Comparison of ENCODE assay signal across 1 fruit fly cellular context in the genomic region with DNA sequence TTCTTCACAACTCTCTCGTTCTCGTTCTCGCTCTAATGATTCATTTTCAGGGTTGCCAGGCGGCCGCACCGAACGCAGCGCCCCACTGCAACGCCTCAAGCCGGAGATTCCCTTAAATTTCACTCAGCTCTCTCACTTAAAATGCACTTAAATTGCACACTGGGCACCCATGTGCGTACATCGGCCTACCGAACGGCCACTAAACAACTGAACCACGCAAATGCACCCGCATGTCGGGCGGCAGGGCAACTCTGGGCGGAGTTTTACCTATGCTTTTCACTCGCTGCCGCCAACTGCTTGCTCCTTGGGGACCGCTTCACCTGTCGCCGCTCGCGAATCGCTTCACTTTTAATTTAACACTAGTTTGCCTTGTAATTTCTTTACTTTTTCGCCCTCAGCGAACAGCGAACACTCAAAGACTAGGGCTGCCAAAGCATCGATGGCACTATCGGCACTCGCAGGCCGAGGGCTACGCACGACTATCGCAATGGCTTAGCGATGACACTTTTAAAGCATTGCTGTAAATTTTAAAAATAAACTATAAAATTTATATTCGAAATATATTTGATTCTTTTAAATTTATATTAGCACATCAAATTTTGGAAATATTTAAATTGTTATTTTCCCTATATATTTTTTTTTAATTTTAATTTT.
A peak's percentile ranks its signal among the peaks of the same experiment; 100 is the strongest.
TF ChIP-seq lines count a peak whose summit lies in the region.

Gene Rap1 (minus strand): TSS at position 446 of the 654 bp plus-strand sequence.

TF ChIP-seq in whole organism, embryonic, 481 proteins besides CTCF, POLR2A, EP300 and RAD21 (continued from another document and continues in another):
- TF ChIP-seq CG7372 (GFP tag; IDR thresholded peaks at IDR 0.05; lab: Robert Waterston, UW) (peak; percentile 44; the same call in 1 of the 2 replicates), cwo (GFP tag; optimal IDR thresholded peaks at IDR 0.05; lab: Kevin White, UChicago) (peak; percentile 6), CG13296 (GFP tag; optimal IDR thresholded peaks at IDR 0.05; lab: Kevin White, UChicago) (peak; percentile 60), ken (GFP tag; IDR thresholded peaks at IDR 0.05; lab: Robert Waterston, UW) (peak; percentile 46; the same call in 2 of the 3 replicates), CG11504 (tag; optimal IDR thresholded peaks at IDR 0.05; lab: Kevin White, UChicago) (peak; percentile 65), CG11085 (GFP tag; IDR thresholded peaks at IDR 0.05; lab: Robert Waterston, UW) (peak; percentile 68), ash1 (GFP tag; optimal IDR thresholded peaks at IDR 0.05; lab: Kevin White, UChicago) (no peak), Sry-δ (GFP tag; optimal IDR thresholded peaks at IDR 0.05; lab: Kevin White, UChicago) (peak; percentile 88), dysf (GFP tag; IDR thresholded peaks at IDR 0.05; lab: Robert Waterston, UW) (peak; percentile 77), sens-2 (GFP tag; IDR thresholded peaks at IDR 0.05; lab: Robert Waterston, UW) (no peak; the same call in 1 of the 2 replicates), nerfin-2 (GFP tag; IDR thresholded peaks at IDR 0.05; lab: Robert Waterston, UW; ENCODE audit: partially characterized antibody) (peak; percentile 81), Rx (GFP tag; IDR thresholded peaks at IDR 0.05; lab: Robert Waterston, UW) (peak; percentile 46), Nf-YA (GFP tag; IDR thresholded peaks at IDR 0.05; lab: Robert Waterston, UW) (peak; percentile 21; the same call in 1 of the 2 replicates), tin (GFP tag; optimal IDR thresholded peaks at IDR 0.05; lab: Kevin White, UChicago) (peak; percentile 71), Asciz (GFP tag; optimal IDR thresholded peaks at IDR 0.05; lab: Kevin White, UChicago) (no peak), klu (GFP tag; IDR thresholded peaks at IDR 0.05; lab: Robert Waterston, UW) (peak; percentile 80), CG9437 (GFP tag; optimal IDR thresholded peaks at IDR 0.05; lab: Kevin White, UChicago) (peak; percentile 8), kay (GFP tag; optimal IDR thresholded peaks at IDR 0.05; lab: Kevin White, UChicago) (peak; percentile 95), gsb-n (tag; optimal IDR thresholded peaks at IDR 0.05; lab: Kevin White, UChicago) (no peak), CG13775 (GFP tag; optimal IDR thresholded peaks at IDR 0.05; lab: Kevin White, UChicago) (peak; percentile 63), CG14667 (GFP tag; IDR thresholded peaks at IDR 0.05; lab: Robert Waterston, UW) (peak; percentile 74), CG3065 (GFP tag; optimal IDR thresholded peaks at IDR 0.05; lab: Kevin White, UChicago) (no peak), CG10543 (GFP tag; optimal IDR thresholded peaks at IDR 0.05; lab: Kevin White, UChicago) (peak; percentile 32), nau (GFP tag; optimal IDR thresholded peaks at IDR 0.05; lab: Kevin White, UChicago) (no peak), HLH4C (GFP tag; IDR thresholded peaks at IDR 0.05; lab: Robert Waterston, UW; ENCODE audit: partially characterized antibody) (peak; percentile 90), shn (GFP tag; optimal IDR thresholded peaks at IDR 0.05; lab: Kevin White, UChicago) (peak; percentile 43), schlank (tag; optimal IDR thresholded peaks at IDR 0.05; lab: Kevin White, UChicago) (no peak), eyg (GFP tag; optimal IDR thresholded peaks at IDR 0.05; lab: Kevin White, UChicago) (peak; percentile 34), CG14050 (GFP tag; IDR thresholded peaks at IDR 0.05; lab: Robert Waterston, UW) (peak; percentile 28; the same call in 2 of the 3 replicates), esg (GFP tag; conservative IDR thresholded peaks at IDR 0.05; lab: Robert Waterston, UW) (peak; percentile 26; the same call in 1 of the 2 replicates), CG2129 (GFP tag; IDR thresholded peaks at IDR 0.05; lab: Robert Waterston, UW; ENCODE audit: partially characterized antibody) (peak; percentile 86), H2.0 (GFP tag; IDR thresholded peaks at IDR 0.05; lab: Robert Waterston, UW) (peak; percentile 75), HHEX (GFP tag; optimal IDR thresholded peaks at IDR 0.05; lab: Kevin White, UChicago) (peak; percentile 60), odd (GFP tag; optimal IDR thresholded peaks at IDR 0.05; lab: Kevin White, UChicago) (no peak), sim (GFP tag; IDR thresholded peaks at IDR 0.05; lab: Robert Waterston, UW) (no peak), CG4360 (GFP tag; IDR thresholded peaks at IDR 0.05; lab: Robert Waterston, UW) (no peak), CG10274 (GFP tag; optimal IDR thresholded peaks at IDR 0.05; lab: Kevin White, UChicago) (no peak), CG12659 (GFP tag; optimal IDR thresholded peaks at IDR 0.05; lab: Kevin White, UChicago) (peak; percentile 64), peb (GFP tag; IDR thresholded peaks at IDR 0.05; lab: Robert Waterston, UW) (0 out of 2 replicates have a peak, but pooled peaks have one; percentile 23), slbo (GFP tag; IDR thresholded peaks at IDR 0.05; lab: Robert Waterston, UW) (peak; percentile 93), CG18599 (GFP tag; optimal IDR thresholded peaks at IDR 0.05; lab: Kevin White, UChicago) (peak; percentile 71), ci (GFP tag; IDR thresholded peaks at IDR 0.05; lab: Robert Waterston, UW) (peak; percentile 59), CG12155 (GFP tag; optimal IDR thresholded peaks at IDR 0.05; lab: Kevin White, UChicago) (peak; percentile 52), CG10654 (GFP tag; optimal IDR thresholded peaks at IDR 0.05; lab: Kevin White, UChicago) (peak; percentile 46), bigmax (GFP tag; optimal IDR thresholded peaks at IDR 0.05; lab: Kevin White, UChicago) (no peak), disco-r (GFP tag; optimal IDR thresholded peaks at IDR 0.05; lab: Kevin White, UChicago) (no peak), CG13123 (GFP tag; optimal IDR thresholded peaks at IDR 0.05; lab: Kevin White, UChicago) (no peak), CG8281 (tag; optimal IDR thresholded peaks at IDR 0.05; lab: Kevin White, UChicago) (no peak), trh (GFP tag; optimal IDR thresholded peaks at IDR 0.05; lab: Kevin White, UChicago) (peak; percentile 22), ap (GFP tag; IDR thresholded peaks at IDR 0.05; lab: Robert Waterston, UW) (peak; percentile 22; the same call in 1 of the 2 replicates), bsh (GFP tag; optimal IDR thresholded peaks at IDR 0.05; lab: Kevin White, UChicago) (no peak), CG16779 (GFP tag; IDR thresholded peaks at IDR 0.05; lab: Robert Waterston, UW) (no peak), emc (GFP tag; optimal IDR thresholded peaks at IDR 0.05; lab: Kevin White, UChicago) (peak; percentile 18), sd (tag; optimal IDR thresholded peaks at IDR 0.05; lab: Kevin White, UChicago) (no peak), CG30431 (GFP tag; optimal IDR thresholded peaks at IDR 0.05; lab: Kevin White, UChicago) (no peak), Fer1 (GFP tag; optimal IDR thresholded peaks at IDR 0.05; lab: Kevin White, UChicago) (peak; percentile 42), Meics (GFP tag; optimal IDR thresholded peaks at IDR 0.05; lab: Kevin White, UChicago) (peak; percentile 75), CG1832 (GFP tag; optimal IDR thresholded peaks at IDR 0.05; lab: Kevin White, UChicago) (peak; percentile 71), Dfd (GFP tag; optimal IDR thresholded peaks at IDR 0.05; lab: Kevin White, UChicago) (no peak), Mes4 (GFP tag; optimal IDR thresholded peaks at IDR 0.05; lab: Kevin White, UChicago) (peak; percentile 0), mirr (GFP tag; optimal IDR thresholded peaks at IDR 0.05; lab: Kevin White, UChicago) (peak; percentile 53), CG3838 (GFP tag; optimal IDR thresholded peaks at IDR 0.05; lab: Kevin White, UChicago) (no peak), CG16863 (GFP tag; optimal IDR thresholded peaks at IDR 0.05; lab: Kevin White, UChicago) (peak; percentile 25), CG7987 (GFP tag; optimal IDR thresholded peaks at IDR 0.05; lab: Kevin White, UChicago) (no peak), CG12236 (GFP tag; optimal IDR thresholded peaks at IDR 0.05; lab: Kevin White, UChicago) (peak; percentile 51), GATAe (GFP tag; conservative IDR thresholded peaks at IDR 0.05; lab: Robert Waterston, UW) (no peak), Xrp1 (GFP tag; IDR thresholded peaks at IDR 0.05; lab: Robert Waterston, UW) (peak; percentile 69), yki (optimal IDR thresholded peaks at IDR 0.05; lab: Kevin White, UChicago) (no peak), HLH3B (GFP tag; IDR thresholded peaks at IDR 0.05; lab: Robert Waterston, UW) (peak; percentile 80), salm (tag; optimal IDR thresholded peaks at IDR 0.05; lab: Kevin White, UChicago) (no peak), CG17829 (tag; optimal IDR thresholded peaks at IDR 0.05; lab: Kevin White, UChicago) (peak; percentile 77), CG6175 (GFP tag; IDR thresholded peaks at IDR 0.05; lab: Robert Waterston, UW) (peak; percentile 42; the same call in 1 of the 3 replicates), Nf-YC (tag; optimal IDR thresholded peaks at IDR 0.05; lab: Kevin White, UChicago) (peak; percentile 68), Bgb (GFP tag; IDR thresholded peaks at IDR 0.05; lab: Robert Waterston, UW; ENCODE audit: partially characterized antibody) (peak; percentile 94), ATbp (GFP tag; optimal IDR thresholded peaks at IDR 0.05; lab: Kevin White, UChicago) (no peak), CG10959 (GFP tag; IDR thresholded peaks at IDR 0.05; lab: Robert Waterston, UW) (peak; percentile 58), CG8944 (GFP tag; optimal IDR thresholded peaks at IDR 0.05; lab: Kevin White, UChicago) (peak; percentile 53), Optix (GFP tag; IDR thresholded peaks at IDR 0.05; lab: Robert Waterston, UW) (0 out of 3 replicates have a peak, but pooled peaks have one; percentile 35), CG6654 (GFP tag; optimal IDR thresholded peaks at IDR 0.05; lab: Kevin White, UChicago) (peak; percentile 14), Bdp1 (GFP tag; optimal IDR thresholded peaks at IDR 0.05; lab: Kevin White, UChicago) (peak; percentile 19), MTF-1 (GFP tag; optimal IDR thresholded peaks at IDR 0.05; lab: Kevin White, UChicago; ENCODE audit: borderline replicate concordance) (no peak), CG1529 (GFP tag; optimal IDR thresholded peaks at IDR 0.05; lab: Kevin White, UChicago) (no peak), slou (GFP tag; optimal IDR thresholded peaks at IDR 0.05; lab: Kevin White, UChicago) (peak; percentile 50), nom (GFP tag; optimal IDR thresholded peaks at IDR 0.05; lab: Kevin White, UChicago) (no peak), Ets65A (GFP tag; lab: Kevin White, UChicago) (peak; percentile 97), Ptx1 (GFP tag; IDR thresholded peaks at IDR 0.05; lab: Robert Waterston, UW) (peak; percentile 81), unpg (GFP tag; optimal IDR thresholded peaks at IDR 0.05; lab: Kevin White, UChicago) (no peak), tup (GFP tag; optimal IDR thresholded peaks at IDR 0.05; lab: Kevin White, UChicago) (no peak), dpn (GFP tag; optimal IDR thresholded peaks at IDR 0.05; lab: Kevin White, UChicago) (peak; percentile 45 to 70), TFAM (GFP tag; optimal IDR thresholded peaks at IDR 0.05; lab: Kevin White, UChicago) (no peak), bab2 (GFP tag; optimal IDR thresholded peaks at IDR 0.05; lab: Kevin White, UChicago) (peak; percentile 42), phol (tag; optimal IDR thresholded peaks at IDR 0.05; lab: Kevin White, UChicago) (peak; percentile 68), CG32532 (GFP tag; IDR thresholded peaks at IDR 0.05; lab: Robert Waterston, UW) (peak; percentile 89), CG2712 (tag; optimal IDR thresholded peaks at IDR 0.05; lab: Kevin White, UChicago) (peak; percentile 79), CG13287 (GFP tag; IDR thresholded peaks at IDR 0.05; lab: Robert Waterston, UW; ENCODE audit: partially characterized antibody) (peak; percentile 87), CG10209 (GFP tag; optimal IDR thresholded peaks at IDR 0.05; lab: Kevin White, UChicago) (peak; percentile 43), ac (GFP tag; optimal IDR thresholded peaks at IDR 0.05; lab: Kevin White, UChicago) (no peak), Pdp1 (GFP tag; optimal IDR thresholded peaks at IDR 0.05; lab: Kevin White, UChicago) (peak; percentile 52 to 64), CG14860 (GFP tag; IDR thresholded peaks at IDR 0.05; lab: Robert Waterston, UW; ENCODE audit: partially characterized antibody) (peak; percentile 87), CG7745 (tag; optimal IDR thresholded peaks at IDR 0.05; lab: Kevin White, UChicago) (no peak), CG6765 (GFP tag; optimal IDR thresholded peaks at IDR 0.05; lab: Kevin White, UChicago) (no peak), CG7271 (tag; optimal IDR thresholded peaks at IDR 0.05; lab: Kevin White, UChicago) (peak; percentile 67), CG4707 (GFP tag; optimal IDR thresholded peaks at IDR 0.05; lab: Kevin White, UChicago) (no peak), Hr78 (GFP tag; optimal IDR thresholded peaks at IDR 0.05; lab: Kevin White, UChicago) (no peak), Spps (tag; optimal IDR thresholded peaks at IDR 0.05; lab: Kevin White, UChicago) (no peak), Fer2 (tag; optimal IDR thresholded peaks at IDR 0.05; lab: Kevin White, UChicago) (peak; percentile 44), inv (GFP tag; IDR thresholded peaks at IDR 0.05; lab: Robert Waterston, UW; ENCODE audit: partially characterized antibody) (peak; percentile 96), PHDP (tag; optimal IDR thresholded peaks at IDR 0.05; lab: Kevin White, UChicago) (no peak), CG9215 (GFP tag; IDR thresholded peaks at IDR 0.05; lab: Robert Waterston, UW) (peak; percentile 82), dm (GFP tag; optimal IDR thresholded peaks at IDR 0.05; lab: Kevin White, UChicago) (peak; percentile 47), CG2202 (tag; optimal IDR thresholded peaks at IDR 0.05; lab: Kevin White, UChicago) (no peak), Eip74EF (GFP tag; optimal IDR thresholded peaks at IDR 0.05; lab: Kevin White, UChicago) (no peak), dmrt99B (tag; optimal IDR thresholded peaks at IDR 0.05; lab: Kevin White, UChicago) (peak; percentile 51), gt (GFP tag; IDR thresholded peaks at IDR 0.05; lab: Robert Waterston, UW) (peak; percentile 36; the same call in 1 of the 2 replicates), CG15011 (GFP tag; optimal IDR thresholded peaks at IDR 0.05; lab: Kevin White, UChicago) (no peak), seq (GFP tag; IDR thresholded peaks at IDR 0.05; lab: Robert Waterston, UW) (peak; percentile 26; the same call in 1 of the 2 replicates), zf30C (GFP tag; optimal IDR thresholded peaks at IDR 0.05; lab: Kevin White, UChicago) (no peak), CG4328 (GFP tag; optimal IDR thresholded peaks at IDR 0.05; lab: Kevin White, UChicago) (peak; percentile 62), Ravus (GFP tag; IDR thresholded peaks at IDR 0.05; lab: Robert Waterston, UW) (peak; percentile 33), pum (GFP tag; optimal IDR thresholded peaks at IDR 0.05; lab: Kevin White, UChicago) (peak; percentile 56), wor (GFP tag; IDR thresholded peaks at IDR 0.05; lab: Robert Waterston, UW) (peak; percentile 15; the same call in 1 of the 2 replicates), Dad (GFP tag; optimal IDR thresholded peaks at IDR 0.05; lab: Kevin White, UChicago) (peak; percentile 39)
